ENCODE assay signal across 1 fruit fly cellular context in the genomic region with DNA sequence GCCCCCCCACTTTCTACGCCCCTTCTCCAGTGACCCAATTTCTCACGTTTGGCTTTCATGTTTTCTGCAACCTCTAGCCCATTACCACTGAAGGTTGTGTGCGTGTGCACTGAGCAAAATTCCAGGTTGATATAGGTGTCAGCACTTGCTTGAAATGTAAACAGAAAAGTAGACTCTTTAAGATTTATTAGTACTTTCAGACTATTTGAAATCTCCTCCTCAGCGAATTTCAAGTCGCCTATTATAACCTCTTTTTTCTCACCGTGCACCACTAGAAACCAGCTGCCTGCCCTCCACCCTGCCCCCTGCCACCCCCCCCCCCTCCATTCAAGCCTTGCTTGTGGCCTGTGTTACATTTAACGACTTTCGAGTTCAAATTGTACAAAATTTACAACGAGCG.
A peak's percentile ranks its signal among the peaks of the same experiment; 100 is the strongest.
TF ChIP-seq lines count a peak whose summit lies in the region.

No protein-coding gene starts in this region.

TF ChIP-seq in whole organism, embryonic, 481 proteins besides CTCF, POLR2A, EP300 and RAD21 (continued from another document and continues in another):
- TF ChIP-seq CG30403 (GFP tag; optimal IDR thresholded peaks at IDR 0.05; lab: Kevin White, UChicago) (peak; percentile 37), NC2β (GFP tag; optimal IDR thresholded peaks at IDR 0.05; lab: Kevin White, UChicago) (no peak), hb (GFP tag; IDR thresholded peaks at IDR 0.05; lab: Robert Waterston, UW; ENCODE audit: partially characterized antibody) (no peak), Aef1 (GFP tag; IDR thresholded peaks at IDR 0.05; lab: Robert Waterston, UW) (peak; percentile 28; the same call in 1 of the 3 replicates), CG9215 (GFP tag; IDR thresholded peaks at IDR 0.05; lab: Robert Waterston, UW) (peak; percentile 41; the same call in 1 of the 2 replicates), CG17361 (GFP tag; IDR thresholded peaks at IDR 0.05; lab: Robert Waterston, UW) (peak; percentile 49; the same call in 1 of the 3 replicates), tio (GFP tag; optimal IDR thresholded peaks at IDR 0.05; lab: Kevin White, UChicago) (no peak), gsb-n (tag; optimal IDR thresholded peaks at IDR 0.05; lab: Kevin White, UChicago) (no peak), CG10321 (GFP tag; IDR thresholded peaks at IDR 0.05; lab: Robert Waterston, UW) (no peak), Ada2b (GFP tag; IDR thresholded peaks at IDR 0.05; lab: Robert Waterston, UW) (peak; percentile 52; the same call in 1 of the 2 replicates), CG9797 (GFP tag; optimal IDR thresholded peaks at IDR 0.05; lab: Kevin White, UChicago) (no peak), stc (GFP tag; IDR thresholded peaks at IDR 0.05; lab: Robert Waterston, UW) (peak; percentile 55; the same call in 1 of the 2 replicates), fu2 (GFP tag; optimal IDR thresholded peaks at IDR 0.05; lab: Kevin White, UChicago) (no peak), Scr (GFP tag; IDR thresholded peaks at IDR 0.05; lab: Robert Waterston, UW; ENCODE audit: partially characterized antibody) (no peak), CG4282 (GFP tag; optimal IDR thresholded peaks at IDR 0.05; lab: Kevin White, UChicago) (no peak), CG3838 (GFP tag; optimal IDR thresholded peaks at IDR 0.05; lab: Kevin White, UChicago) (no peak), ham (GFP tag; IDR thresholded peaks at IDR 0.05; lab: Robert Waterston, UW) (no peak), bigmax (GFP tag; optimal IDR thresholded peaks at IDR 0.05; lab: Kevin White, UChicago) (no peak), pzg (GFP tag; optimal IDR thresholded peaks at IDR 0.05; lab: Kevin White, UChicago) (no peak), CG14710 (tag; optimal IDR thresholded peaks at IDR 0.05; lab: Kevin White, UChicago) (peak; percentile 34), dpn (GFP tag; optimal IDR thresholded peaks at IDR 0.05; lab: Kevin White, UChicago) (peak; percentile 6 to 18), CG2889 (GFP tag; IDR thresholded peaks at IDR 0.05; lab: Robert Waterston, UW) (no peak), dm (GFP tag; optimal IDR thresholded peaks at IDR 0.05; lab: Kevin White, UChicago) (no peak), ind (GFP tag; optimal IDR thresholded peaks at IDR 0.05; lab: Kevin White, UChicago) (peak; percentile 55), ewg (GFP tag; optimal IDR thresholded peaks at IDR 0.05; lab: Kevin White, UChicago) (peak; percentile 47), Usf (GFP tag; optimal IDR thresholded peaks at IDR 0.05; lab: Kevin White, UChicago) (no peak), gcm (GFP tag; optimal IDR thresholded peaks at IDR 0.05; lab: Kevin White, UChicago) (no peak), CG8478 (optimal IDR thresholded peaks at IDR 0.05; lab: Kevin White, UChicago) (no peak), D (optimal IDR thresholded peaks at IDR 0.05; lab: Kevin White, UChicago) (no peak), D (GFP tag; optimal IDR thresholded peaks at IDR 0.05; lab: Kevin White, UChicago) (peak; percentile 45), ems (GFP tag; optimal IDR thresholded peaks at IDR 0.05; lab: Kevin White, UChicago) (no peak), CG2199 (GFP tag; IDR thresholded peaks at IDR 0.05; lab: Robert Waterston, UW) (no peak), PHDP (tag; optimal IDR thresholded peaks at IDR 0.05; lab: Kevin White, UChicago) (peak; percentile 12), Awh (GFP tag; IDR thresholded peaks at IDR 0.05; lab: Robert Waterston, UW) (no peak), slbo (GFP tag; IDR thresholded peaks at IDR 0.05; lab: Robert Waterston, UW) (peak; percentile 52), CG13424 (tag; optimal IDR thresholded peaks at IDR 0.05; lab: Kevin White, UChicago) (peak; percentile 39), ken (GFP tag; IDR thresholded peaks at IDR 0.05; lab: Robert Waterston, UW) (peak; percentile 51; the same call in 1 of the 3 replicates), wek (GFP tag; optimal IDR thresholded peaks at IDR 0.05; lab: Kevin White, UChicago) (no peak), CG7357 (GFP tag; IDR thresholded peaks at IDR 0.05; lab: Robert Waterston, UW) (peak; percentile 35; the same call in 1 of the 3 replicates), Gsc (GFP tag; IDR thresholded peaks at IDR 0.05; lab: Robert Waterston, UW) (0 out of 2 replicates have a peak, but pooled peaks have one; percentile 31), YL-1 (GFP tag; optimal IDR thresholded peaks at IDR 0.05; lab: Kevin White, UChicago) (no peak), Atf3 (GFP tag; optimal IDR thresholded peaks at IDR 0.05; lab: Kevin White, UChicago) (no peak), CG31441 (GFP tag; IDR thresholded peaks at IDR 0.05; lab: Robert Waterston, UW) (peak; percentile 56), CG33213 (GFP tag; optimal IDR thresholded peaks at IDR 0.05; lab: Kevin White, UChicago) (no peak), sd (tag; optimal IDR thresholded peaks at IDR 0.05; lab: Kevin White, UChicago) (no peak), CG3995 (GFP tag; optimal IDR thresholded peaks at IDR 0.05; lab: Kevin White, UChicago) (no peak), pnt (GFP tag; optimal IDR thresholded peaks at IDR 0.05; lab: Kevin White, UChicago) (peak; percentile 13), gt (GFP tag; IDR thresholded peaks at IDR 0.05; lab: Robert Waterston, UW) (no peak), Hr39 (optimal IDR thresholded peaks at IDR 0.05; lab: Kevin White, UChicago) (no peak), CG1832 (GFP tag; optimal IDR thresholded peaks at IDR 0.05; lab: Kevin White, UChicago) (no peak), Jarid2 (GFP tag; optimal IDR thresholded peaks at IDR 0.05; lab: Kevin White, UChicago) (peak; percentile 3), CG12236 (GFP tag; optimal IDR thresholded peaks at IDR 0.05; lab: Kevin White, UChicago) (no peak), da (GFP tag; optimal IDR thresholded peaks at IDR 0.05; lab: Kevin White, UChicago) (no peak), MESR4 (GFP tag; optimal IDR thresholded peaks at IDR 0.05; lab: Kevin White, UChicago) (no peak), CG4730 (GFP tag; IDR thresholded peaks at IDR 0.05; lab: Robert Waterston, UW) (0 out of 2 replicates have a peak, but pooled peaks have one; percentile 23), CG6689 (GFP tag; IDR thresholded peaks at IDR 0.05; lab: Robert Waterston, UW) (peak; percentile 70), Dll (GFP tag; IDR thresholded peaks at IDR 0.05; lab: Robert Waterston, UW; ENCODE audit: partially characterized antibody) (no peak), nau (GFP tag; optimal IDR thresholded peaks at IDR 0.05; lab: Kevin White, UChicago) (no peak), Dad (GFP tag; optimal IDR thresholded peaks at IDR 0.05; lab: Kevin White, UChicago) (no peak), CG4360 (GFP tag; IDR thresholded peaks at IDR 0.05; lab: Robert Waterston, UW) (0 out of 2 replicates have a peak, but pooled peaks have one; percentile 25), D19B (GFP tag; optimal IDR thresholded peaks at IDR 0.05; lab: Kevin White, UChicago) (no peak), CG5180 (GFP tag; optimal IDR thresholded peaks at IDR 0.05; lab: Kevin White, UChicago) (peak; percentile 26), CG15479 (GFP tag; optimal IDR thresholded peaks at IDR 0.05; lab: Kevin White, UChicago) (no peak), wor (GFP tag; IDR thresholded peaks at IDR 0.05; lab: Robert Waterston, UW) (peak; percentile 45), Antp (GFP tag; optimal IDR thresholded peaks at IDR 0.05; lab: Kevin White, UChicago) (no peak), CG4617 (GFP tag; optimal IDR thresholded peaks at IDR 0.05; lab: Kevin White, UChicago; ENCODE audit: borderline replicate concordance) (no peak), pfk (GFP tag; optimal IDR thresholded peaks at IDR 0.05; lab: Kevin White, UChicago) (no peak), nerfin-1 (tag; optimal IDR thresholded peaks at IDR 0.05; lab: Kevin White, UChicago) (peak; percentile 7), ttk (GFP tag; IDR thresholded peaks at IDR 0.05; lab: Robert Waterston, UW) (peak; percentile 62), Stat92E (GFP tag; optimal IDR thresholded peaks at IDR 0.05; lab: Kevin White, UChicago) (no peak), sob (GFP tag; IDR thresholded peaks at IDR 0.05; lab: Robert Waterston, UW) (no peak), NfI (GFP tag; optimal IDR thresholded peaks at IDR 0.05; lab: Kevin White, UChicago) (peak; percentile 31), Sox102F (GFP tag; optimal IDR thresholded peaks at IDR 0.05; lab: Kevin White, UChicago) (peak; percentile 60), CG34422 (GFP tag; IDR thresholded peaks at IDR 0.05; lab: Robert Waterston, UW) (peak; percentile 33; the same call in 2 of the 3 replicates), unpg (GFP tag; optimal IDR thresholded peaks at IDR 0.05; lab: Kevin White, UChicago) (peak; percentile 42), CG16815 (GFP tag; optimal IDR thresholded peaks at IDR 0.05; lab: Kevin White, UChicago) (peak; percentile 22), Dref (GFP tag; IDR thresholded peaks at IDR 0.05; lab: Robert Waterston, UW) (no peak), Bgb (GFP tag; IDR thresholded peaks at IDR 0.05; lab: Robert Waterston, UW; ENCODE audit: partially characterized antibody) (no peak), Xrp1 (GFP tag; IDR thresholded peaks at IDR 0.05; lab: Robert Waterston, UW) (peak; percentile 63), Hr78 (GFP tag; optimal IDR thresholded peaks at IDR 0.05; lab: Kevin White, UChicago) (no peak), HLH4C (GFP tag; IDR thresholded peaks at IDR 0.05; lab: Robert Waterston, UW; ENCODE audit: partially characterized antibody) (no peak), nerfin-2 (GFP tag; IDR thresholded peaks at IDR 0.05; lab: Robert Waterston, UW; ENCODE audit: partially characterized antibody) (no peak), mld (GFP tag; IDR thresholded peaks at IDR 0.05; lab: Robert Waterston, UW; ENCODE audit: partially characterized antibody) (no peak), Fer1 (GFP tag; optimal IDR thresholded peaks at IDR 0.05; lab: Kevin White, UChicago) (no peak), sqz (GFP tag; optimal IDR thresholded peaks at IDR 0.05; lab: Kevin White, UChicago) (no peak), dimm (GFP tag; IDR thresholded peaks at IDR 0.05; lab: Robert Waterston, UW) (no peak), run (tag; optimal IDR thresholded peaks at IDR 0.05; lab: Kevin White, UChicago) (no peak), CG1792 (GFP tag; optimal IDR thresholded peaks at IDR 0.05; lab: Kevin White, UChicago) (no peak), Vsx1 (GFP tag; optimal IDR thresholded peaks at IDR 0.05; lab: Kevin White, UChicago) (no peak), sug (tag; optimal IDR thresholded peaks at IDR 0.05; lab: Kevin White, UChicago) (no peak), CG7556 (GFP tag; optimal IDR thresholded peaks at IDR 0.05; lab: Kevin White, UChicago) (peak; percentile 39), CG1603 (tag; optimal IDR thresholded peaks at IDR 0.05; lab: Kevin White, UChicago) (peak; percentile 62), bab2 (GFP tag; optimal IDR thresholded peaks at IDR 0.05; lab: Kevin White, UChicago) (no peak), CG8388 (GFP tag; optimal IDR thresholded peaks at IDR 0.05; lab: Kevin White, UChicago) (peak; percentile 17), fd96Cb (tag; optimal IDR thresholded peaks at IDR 0.05; lab: Kevin White, UChicago) (peak; percentile 53), CG15269 (tag; optimal IDR thresholded peaks at IDR 0.05; lab: Kevin White, UChicago) (peak; percentile 41), CG31388 (GFP tag; optimal IDR thresholded peaks at IDR 0.05; lab: Kevin White, UChicago) (no peak), abd-A (tag; optimal IDR thresholded peaks at IDR 0.05; lab: Kevin White, UChicago) (no peak), CG10147 (GFP tag; optimal IDR thresholded peaks at IDR 0.05; lab: Kevin White, UChicago) (no peak), CG10366 (GFP tag; IDR thresholded peaks at IDR 0.05; lab: Robert Waterston, UW) (peak; percentile 47), D19A (tag; optimal IDR thresholded peaks at IDR 0.05; lab: Kevin White, UChicago) (peak; percentile 8), CG11723 (GFP tag; optimal IDR thresholded peaks at IDR 0.05; lab: Kevin White, UChicago) (no peak), dati (GFP tag; IDR thresholded peaks at IDR 0.05; lab: Robert Waterston, UW) (no peak), ro (GFP tag; IDR thresholded peaks at IDR 0.05; lab: Robert Waterston, UW) (no peak), ATbp (GFP tag; optimal IDR thresholded peaks at IDR 0.05; lab: Kevin White, UChicago) (peak; percentile 47), CG14441 (GFP tag; IDR thresholded peaks at IDR 0.05; lab: Robert Waterston, UW) (0 out of 2 replicates have a peak, but pooled peaks have one; percentile 29), CG12299 (tag; optimal IDR thresholded peaks at IDR 0.05; lab: Kevin White, UChicago) (no peak), CG8089 (GFP tag; optimal IDR thresholded peaks at IDR 0.05; lab: Kevin White, UChicago) (no peak), CG7745 (tag; optimal IDR thresholded peaks at IDR 0.05; lab: Kevin White, UChicago) (no peak), CG18764 (GFP tag; optimal IDR thresholded peaks at IDR 0.05; lab: Kevin White, UChicago) (peak; percentile 5), H2.0 (GFP tag; IDR thresholded peaks at IDR 0.05; lab: Robert Waterston, UW) (peak; percentile 19; the same call in 1 of the 2 replicates), CG14667 (GFP tag; IDR thresholded peaks at IDR 0.05; lab: Robert Waterston, UW) (peak; percentile 55), CG13123 (GFP tag; optimal IDR thresholded peaks at IDR 0.05; lab: Kevin White, UChicago) (no peak), Rx (GFP tag; IDR thresholded peaks at IDR 0.05; lab: Robert Waterston, UW) (peak; percentile 54), slp2 (GFP tag; optimal IDR thresholded peaks at IDR 0.05; lab: Kevin White, UChicago) (no peak), CG1233 (GFP tag; optimal IDR thresholded peaks at IDR 0.05; lab: Kevin White, UChicago) (peak; percentile 4), Camta (GFP tag; optimal IDR thresholded peaks at IDR 0.05; lab: Kevin White, UChicago) (peak; percentile 9), ranshi (GFP tag; IDR thresholded peaks at IDR 0.05; lab: Robert Waterston, UW) (peak; percentile 56; the same call in 1 of the 2 replicates), jigr1 (GFP tag; IDR thresholded peaks at IDR 0.05; lab: Robert Waterston, UW) (no peak), Nf-YA (GFP tag; IDR thresholded peaks at IDR 0.05; lab: Robert Waterston, UW) (peak; percentile 54), danr (GFP tag; IDR thresholded peaks at IDR 0.05; lab: Robert Waterston, UW) (0 out of 2 replicates have a peak, but pooled peaks have one; percentile 24), CG11504 (tag; optimal IDR thresholded peaks at IDR 0.05; lab: Kevin White, UChicago) (peak; percentile 60), CG2875 (GFP tag; optimal IDR thresholded peaks at IDR 0.05; lab: Kevin White, UChicago) (peak; percentile 20), B-H2 (GFP tag; optimal IDR thresholded peaks at IDR 0.05; lab: Kevin White, UChicago) (no peak), Dek (tag; optimal IDR thresholded peaks at IDR 0.05; lab: Kevin White, UChicago) (no peak), CG10979 (tag; optimal IDR thresholded peaks at IDR 0.05; lab: Kevin White, UChicago) (peak; percentile 57), shn (GFP tag; optimal IDR thresholded peaks at IDR 0.05; lab: Kevin White, UChicago) (no peak), pros (GFP tag; optimal IDR thresholded peaks at IDR 0.05; lab: Kevin White, UChicago) (no peak)
